Fruit fly (Drosophila melanogaster) Kc167 (cell line): ENCODE measurements around the gene att-ORFB.

Experiments used
- Myc ChIP-seq: fragments of >200 bp; optimal IDR thresholded peaks from 2 replicates; lab custom pipeline; 2017; ENCODE audit warnings: missing external identifiers
- Sin3A ChIP-seq: fragments of >200 bp; optimal IDR thresholded peaks from 2 replicates; lab custom pipeline; 2018; ENCODE audit warnings: missing external identifiers
- h ChIP-seq: fragments of >200 bp; optimal IDR thresholded peaks from 3 replicates; lab custom pipeline; 2018; ENCODE audit warnings: missing external identifiers
- insv ChIP-seq: fragments of >200 bp; optimal IDR thresholded peaks from 3 replicates; lab custom pipeline; 2018; ENCODE audit warnings: missing external identifiers
- psq ChIP-seq: fragments of >200 bp; optimal IDR thresholded peaks from 2 replicates; lab custom pipeline; 2017; ENCODE audit warnings: missing external identifiers
- ttk ChIP-seq: sonication (Bioruptor generic); optimal IDR thresholded peaks from 2 replicates; lab custom pipeline; 2017; ENCODE audit warnings: missing external identifiers

The att-ORFB gene

dm6 chr3R:20563830-20564421 lies 9.7 kb upstream of the att-ORFB start, which contains the start of gene CG10877:
CG10877 (minus strand) TSS chr3R:20564067.
- TF ChIP-seq Sin3A (no peak), insv (lab: Kevin White, UChicago) (no peak), Myc (no peak), h (lab: Kevin White, UChicago) (no peak), psq (no peak), ttk (no peak)

- no peak for TF ChIP-seq ttk
- no peak for TF ChIP-seq h (lab: Kevin White, UChicago)
- no peak for TF ChIP-seq Myc
- TF ChIP-seq insv (lab: Kevin White, UChicago): no peak
- TF ChIP-seq psq: no peak
- no peak for TF ChIP-seq Sin3A
These were observed 6.5 kb upstream of the att-ORFB start, which contains the start of gene CG5191 for dm6 chr3R:20560668-20561226. CG5191 (plus strand) TSS chr3R:20560865.

dm6 chr3R:20560019-20560667 lies 5.9 kb upstream of the att-ORFB start, which contains the start of gene CG15922:
CG15922 (minus strand) TSS chr3R:20560280.
- TF ChIP-seq Sin3A (no peak), Myc (no peak), ttk (no peak), psq (no peak), insv (lab: Kevin White, UChicago) (no peak), h (lab: Kevin White, UChicago) (no peak)

dm6 chr3R:20558106-20558489 lies 3.9 kb upstream of the att-ORFB start:
- TF ChIP-seq Sin3A (no peak), ttk (no peak), h (lab: Kevin White, UChicago) (no peak), Myc (no peak), insv (lab: Kevin White, UChicago) (no peak), psq (no peak)

dm6 chr3R:20557415-20558105 lies 3.4 kb upstream of the att-ORFB start, which contains the start of the genes DPCoAC and CG5180:
DPCoAC (minus strand) TSS chr3R:20557667.
CG5180 (plus strand) TSS chr3R:20557930.
- TF ChIP-seq psq: no peak
- no peak for TF ChIP-seq Sin3A
- no peak for TF ChIP-seq insv (lab: Kevin White, UChicago)
- no peak for TF ChIP-seq h (lab: Kevin White, UChicago)
- no peak for TF ChIP-seq ttk
- TF ChIP-seq Myc: no peak

- TF ChIP-seq Sin3A (no peak), h (lab: Kevin White, UChicago) (no peak), ttk (no peak), Myc (no peak), psq (no peak), insv (lab: Kevin White, UChicago) (no peak)
These were observed 2.9 kb upstream of the att-ORFB start for dm6 chr3R:20557114-20557414.

- no peak for TF ChIP-seq ttk
- TF ChIP-seq h (lab: Kevin White, UChicago): no peak
- no peak for TF ChIP-seq Myc
- no peak for TF ChIP-seq Sin3A
- TF ChIP-seq psq: no peak
- TF ChIP-seq insv (lab: Kevin White, UChicago): no peak
These were observed 2.3 kb upstream of the att-ORFB start for dm6 chr3R:20556281-20557113.

- TF ChIP-seq ttk (no peak), insv (lab: Kevin White, UChicago) (no peak), Sin3A (no peak), psq (no peak), h (lab: Kevin White, UChicago) (no peak), Myc (no peak)
These were observed 1.6 kb upstream of the att-ORFB start for dm6 chr3R:20555720-20556280.

- no peak for TF ChIP-seq Sin3A
- no peak for TF ChIP-seq Myc
- TF ChIP-seq psq: no peak
- TF ChIP-seq insv (lab: Kevin White, UChicago): no peak
- no peak for TF ChIP-seq h (lab: Kevin White, UChicago)
- TF ChIP-seq ttk: no peak
These were observed 823 bp upstream of the att-ORFB start for dm6 chr3R:20555023-20555422.

- TF ChIP-seq psq (no peak), insv (lab: Kevin White, UChicago) (no peak), h (lab: Kevin White, UChicago) (no peak), Sin3A (no peak), Myc (no peak)
These were observed 2.1 kb downstream of the att-ORFB start, which contains the start of gene Stat92E for dm6 chr3R:20552093-20552492. Stat92E (minus strand) TSS chr3R:20552311.

dm6 chr3R:20551487-20552079 lies 2.6 kb downstream of the att-ORFB start:
- no peak for TF ChIP-seq h (lab: Kevin White, UChicago)
- TF ChIP-seq Sin3A: no peak
- no peak for TF ChIP-seq Myc
- TF ChIP-seq ttk: no peak
- no peak for TF ChIP-seq psq
- no peak for TF ChIP-seq insv (lab: Kevin White, UChicago)
